Fruit fly (Drosophila melanogaster): Measurements from ENCODE around the gene tal-1A.

tal-1A gene

dm6 chr3R:13817480-13818305 lies 4.8 kb downstream of the tal-1A start (continued):
- TF ChIP-seq Max (GFP tag; optimal IDR thresholded peaks at IDR 0.05) (peak; percentile 7), bsh (GFP tag; optimal IDR thresholded peaks at IDR 0.05) (peak in 1 of 2 experiments; percentile 78), CG12236 (GFP tag; optimal IDR thresholded peaks at IDR 0.05) (peak; percentile 37), fd96Cb (tag; optimal IDR thresholded peaks at IDR 0.05) (peak; percentile 77), CG6654 (GFP tag; optimal IDR thresholded peaks at IDR 0.05) (peak; percentile 83), CG6791 (GFP tag; IDR thresholded peaks at IDR 0.05; ENCODE audit: partially characterized antibody) (no peak), Scr (GFP tag; IDR thresholded peaks at IDR 0.05; ENCODE audit: partially characterized antibody) (no peak), trem (tag; optimal IDR thresholded peaks at IDR 0.05) (peak; percentile 37), NfI (GFP tag; optimal IDR thresholded peaks at IDR 0.05) (peak; percentile 50), CG10274 (GFP tag; optimal IDR thresholded peaks at IDR 0.05) (no peak), Dll (GFP tag; IDR thresholded peaks at IDR 0.05; ENCODE audit: partially characterized antibody) (no peak), CG10462 (GFP tag; optimal IDR thresholded peaks at IDR 0.05) (peak; percentile 14), unc-4 (GFP tag; IDR thresholded peaks at IDR 0.05; ENCODE audit: partially characterized antibody) (no peak), mld (GFP tag; IDR thresholded peaks at IDR 0.05; ENCODE audit: partially characterized antibody) (no peak), gcm (GFP tag; optimal IDR thresholded peaks at IDR 0.05) (peak; percentile 52), CG43689 (GFP tag; IDR thresholded peaks at IDR 0.05) (0 out of 2 replicates have a peak, but pooled peaks have one; percentile 28), Side (GFP tag; optimal IDR thresholded peaks at IDR 0.05) (peak; percentile 22), Rfx (GFP tag; IDR thresholded peaks at IDR 0.05) (no peak), Drgx (GFP tag; IDR thresholded peaks at IDR 0.05) (peak; percentile 59), CG11695 (GFP tag; IDR thresholded peaks at IDR 0.05) (peak; percentile 41; the same call in 1 of the 3 replicates), CG18262 (tag; optimal IDR thresholded peaks at IDR 0.05) (peak; percentile 86), sc (optimal IDR thresholded peaks at IDR 0.05) (no peak), sc (GFP tag; optimal IDR thresholded peaks at IDR 0.05) (peak; percentile 78), Trl (optimal IDR thresholded peaks at IDR 0.05) (no peak), Trl (GFP tag; optimal IDR thresholded peaks at IDR 0.05) (peak; percentile 8), ERR (GFP tag; optimal IDR thresholded peaks at IDR 0.05) (no peak), lola (GFP tag; optimal IDR thresholded peaks at IDR 0.05) (peak in 1 of 3 experiments; percentile 71), ttk (GFP tag; IDR thresholded peaks at IDR 0.05) (peak; percentile 64), CG11723 (GFP tag; optimal IDR thresholded peaks at IDR 0.05) (peak; percentile 56), CrebB (tag; optimal IDR thresholded peaks at IDR 0.05) (no peak), hkb (optimal IDR thresholded peaks at IDR 0.05) (no peak), hkb (GFP tag; IDR thresholded peaks at IDR 0.05) (0 out of 2 replicates have a peak, but pooled peaks have one; percentile 40), HLH3B (GFP tag; IDR thresholded peaks at IDR 0.05) (peak; percentile 61), pho (GFP tag; optimal IDR thresholded peaks at IDR 0.05) (no peak), CG14441 (GFP tag; IDR thresholded peaks at IDR 0.05) (peak; percentile 16), eve (GFP tag; optimal IDR thresholded peaks at IDR 0.05) (peak in 1 of 2 experiments; percentile 83), CG10543 (GFP tag; optimal IDR thresholded peaks at IDR 0.05) (peak; percentile 46), oc (tag; optimal IDR thresholded peaks at IDR 0.05) (peak; percentile 79), salm (tag; optimal IDR thresholded peaks at IDR 0.05) (peak; percentile 31), Fer2 (tag; optimal IDR thresholded peaks at IDR 0.05) (no peak), Lim3 (GFP tag; IDR thresholded peaks at IDR 0.05) (peak; percentile 10; the same call in 1 of the 2 replicates), jing (GFP tag; optimal IDR thresholded peaks at IDR 0.05) (peak; percentile 28), dpn (GFP tag; optimal IDR thresholded peaks at IDR 0.05) (peak in 1 of 2 experiments; percentile 42), CG2678 (tag; optimal IDR thresholded peaks at IDR 0.05) (peak; percentile 80), CG10654 (GFP tag; optimal IDR thresholded peaks at IDR 0.05) (peak; percentile 54), stwl (tag; optimal IDR thresholded peaks at IDR 0.05) (no peak), D19A (tag; optimal IDR thresholded peaks at IDR 0.05) (peak; percentile 57), CG10366 (GFP tag; IDR thresholded peaks at IDR 0.05) (peak; percentile 59), CG5245 (GFP tag; optimal IDR thresholded peaks at IDR 0.05) (peak; percentile 35)

Data from whole organism, embryonic.